Worm (Caenorhabditis elegans) whole organism, L2 larva: Measurements from ENCODE around the gene T23E7.6.

ENCODE experiments used
- C34F6.9 ChIP-seq: fragments of 150-350 bp; optimal IDR thresholded peaks from 2 replicates; lab custom pipeline; 2014; ENCODE audit warnings: missing biosample characterization, missing genetic modification characterization
- F13H6.1 ChIP-seq: sonication (generic microtip); optimal IDR thresholded peaks from 2 replicates; lab custom pipeline; 2016; ENCODE audit warnings: missing genetic modification characterization, missing compliant biosample characterization
- R02D3.7 ChIP-seq: fragments of 150-350 bp; optimal IDR thresholded peaks from 2 replicates; lab custom pipeline; 2014; ENCODE audit warnings: missing biosample characterization, missing genetic modification characterization
- ZK546.5 ChIP-seq: sonication (generic microtip); optimal IDR thresholded peaks from 2 replicates; lab custom pipeline; 2017; ENCODE audit warnings: missing biosample characterization, missing genetic modification characterization
- aly-2 ChIP-seq: fragments of 150-350 bp; optimal IDR thresholded peaks from 2 replicates; lab custom pipeline; 2014; ENCODE audit warnings: missing biosample characterization, missing genetic modification characterization
- ama-1 ChIP-seq: fragments of 150-350 bp; optimal IDR thresholded peaks from 2 replicates; lab custom pipeline; 2018; ENCODE audit warnings: inconsistent platforms
- blmp-1 ChIP-seq: sonication (generic microtip); optimal IDR thresholded peaks from 2 replicates; lab custom pipeline; 2017; ENCODE audit warnings: missing genetic modification characterization, mild to moderate bottlenecking, missing compliant biosample characterization, antibody characterized with exemption, moderate library complexity; ENCODE audit not compliant: insufficient read depth
- ceh-16 ChIP-seq: fragments of 150-350 bp; optimal IDR thresholded peaks from 2 replicates; lab custom pipeline; 2014; ENCODE audit warnings: missing biosample characterization, missing genetic modification characterization
- crh-2 ChIP-seq: sonication (generic microtip); optimal IDR thresholded peaks from 2 replicates; lab custom pipeline; 2017; ENCODE audit warnings: missing biosample characterization, missing genetic modification characterization
- dmd-4 ChIP-seq: sonication (generic microtip); optimal IDR thresholded peaks from 2 replicates; lab custom pipeline; 2017; ENCODE audit warnings: missing biosample characterization, missing genetic modification characterization
- egl-27 ChIP-seq: sonication (generic microtip); optimal IDR thresholded peaks from 3 replicates; lab custom pipeline; 2017; ENCODE audit warnings: missing biosample characterization, missing genetic modification reagents, missing genetic modification characterization
- elt-1 ChIP-seq: fragments of 150-350 bp; optimal IDR thresholded peaks from 2 replicates; lab custom pipeline; 2014; ENCODE audit warnings: missing biosample characterization, missing genetic modification characterization
- elt-3 ChIP-seq: sonication (generic microtip); optimal IDR thresholded peaks from 2 replicates; lab custom pipeline; 2017; ENCODE audit warnings: missing biosample characterization, missing genetic modification characterization
- fos-1 ChIP-seq: fragments of 150-350 bp; optimal IDR thresholded peaks from 2 replicates; lab custom pipeline; 2014; ENCODE audit warnings: missing biosample characterization, missing genetic modification characterization
- gmeb-1 ChIP-seq: fragments of 150-350 bp; optimal IDR thresholded peaks from 2 replicates; lab custom pipeline; 2014; ENCODE audit warnings: missing biosample characterization, missing genetic modification characterization
- lin-13 ChIP-seq: fragments of 150-350 bp; optimal IDR thresholded peaks from 2 replicates; lab custom pipeline; 2014; ENCODE audit warnings: missing biosample characterization, missing genetic modification reagents, missing genetic modification characterization
- lsy-2 ChIP-seq, 2 experiments: fragments of 150-350 bp in 1 of 2; sonication (generic microtip) in 1 of 2; optimal IDR thresholded peaks; 2 replicates each; lab custom pipeline; 2014 to 2017; ENCODE audit warnings: missing biosample characterization in 2 of 2, missing genetic modification characterization in 2 of 2
- mbf-1 ChIP-seq: sonication (generic microtip); optimal IDR thresholded peaks from 2 replicates; lab custom pipeline; 2017; ENCODE audit warnings: missing biosample characterization, missing genetic modification characterization
- mdl-1 ChIP-seq, 2 experiments: fragments of 150-350 bp in 1 of 2; sonication (generic microtip) in 1 of 2; optimal IDR thresholded peaks; 2 replicates each; lab custom pipeline; 2017; ENCODE audit warnings: missing biosample characterization in 2 of 2, missing genetic modification characterization in 2 of 2
- nhr-10 ChIP-seq: sonication (generic microtip); optimal IDR thresholded peaks from 2 replicates; lab custom pipeline; 2017; ENCODE audit warnings: missing biosample characterization, missing genetic modification characterization
- nhr-129 ChIP-seq: fragments of 150-350 bp; optimal IDR thresholded peaks from 2 replicates; lab custom pipeline; 2014; ENCODE audit warnings: missing biosample characterization, missing genetic modification characterization
- nhr-21 ChIP-seq: fragments of 150-350 bp; optimal IDR thresholded peaks from 2 replicates; lab custom pipeline; 2014; ENCODE audit warnings: missing biosample characterization, missing genetic modification characterization
- nhr-237 ChIP-seq: fragments of 150-350 bp; optimal IDR thresholded peaks from 2 replicates; lab custom pipeline; 2014; ENCODE audit warnings: missing biosample characterization, missing genetic modification characterization
- nhr-25 ChIP-seq: fragments of 150-350 bp; sonication (generic microtip); optimal IDR thresholded peaks from 3 replicates; lab custom pipeline; 2014; ENCODE audit warnings: missing biosample characterization, missing genetic modification characterization
- sem-4 ChIP-seq: fragments of 150-350 bp; optimal IDR thresholded peaks from 2 replicates; lab custom pipeline; 2014; ENCODE audit warnings: missing biosample characterization, missing genetic modification reagents, missing genetic modification characterization
- skn-1 ChIP-seq: sonication (generic microtip); optimal IDR thresholded peaks from 2 replicates; lab custom pipeline; 2017; ENCODE audit warnings: missing biosample characterization, missing genetic modification characterization
- sma-3 ChIP-seq: sonication (generic microtip); optimal IDR thresholded peaks from 2 replicates; lab custom pipeline; 2016; ENCODE audit warnings: missing genetic modification reagents, missing genetic modification characterization, missing compliant biosample characterization
- sma-9 ChIP-seq, 2 experiments: fragments of 150-350 bp in 1 of 2; sonication (generic microtip) in 1 of 2; optimal IDR thresholded peaks; 2 replicates each; lab custom pipeline; 2014 to 2016; ENCODE audit warnings: missing genetic modification characterization in 2 of 2, mild to moderate bottlenecking in 1 of 2, missing biosample characterization in 1 of 2, missing compliant biosample characterization in 1 of 2, missing genetic modification reagents in 1 of 2, moderate library complexity in 1 of 2
- snpc-4 ChIP-seq: fragments of 150-350 bp; optimal IDR thresholded peaks from 2 replicates; lab custom pipeline; 2014; ENCODE audit warnings: missing biosample characterization, missing genetic modification characterization
- unc-39 ChIP-seq: fragments of 150-350 bp; optimal IDR thresholded peaks from 2 replicates; lab custom pipeline; 2014; ENCODE audit warnings: missing biosample characterization, missing genetic modification characterization
- unc-55 ChIP-seq: fragments of 150-350 bp; sonication (generic microtip); optimal IDR thresholded peaks from 3 replicates; lab custom pipeline; 2014; ENCODE audit warnings: missing biosample characterization, missing genetic modification reagents, missing genetic modification characterization
- zag-1 ChIP-seq: fragments of 150-350 bp; optimal IDR thresholded peaks from 2 replicates; lab custom pipeline; 2014; ENCODE audit warnings: missing biosample characterization, missing genetic modification characterization
- ztf-1 ChIP-seq: fragments of 200-800 bp; sonication (Bioruptor generic); conservative IDR thresholded peaks from 2 replicates; pipeline ENCODE4 v1.3.6; 2022; ENCODE audit warnings: missing genetic modification characterization, missing compliant biosample characterization
- ztf-4 ChIP-seq: fragments of 150-350 bp; optimal IDR thresholded peaks from 2 replicates; lab custom pipeline; 2014; ENCODE audit warnings: missing biosample characterization, missing genetic modification characterization

T23E7.6 gene

ce11 chrX:17638970-17639369 is 45.6 kb downstream of the T23E7.6 start:
- TF ChIP-seq nhr-10 (no peak), gmeb-1 (tag; lab: Kevin White, UChicago) (no peak), nhr-129 (tag; lab: Kevin White, UChicago) (no peak), elt-3 (tag; lab: Kevin White, UChicago) (no peak), zag-1 (tag; lab: Kevin White, UChicago) (no peak), skn-1 (tag; lab: Kevin White, UChicago) (no peak), F13H6.1 (tag; lab: Kevin White, UChicago) (no peak), blmp-1 (tag; lab: Kevin White, UChicago) (no peak), fos-1 (tag; lab: Kevin White, UChicago) (peak; percentile 73), aly-2 (tag; lab: Kevin White, UChicago) (no peak), sma-9 (GFP tag; optimal IDR thresholded peaks at IDR 0.05; lab: Kevin White, UChicago) (peak; percentile 18), sma-9 (tag; optimal IDR thresholded peaks at IDR 0.05; lab: Kevin White, UChicago) (no peak), ceh-16 (no peak), unc-39 (tag; lab: Kevin White, UChicago) (no peak), snpc-4 (tag; lab: Kevin White, UChicago) (no peak)

ce11 chrX:17638460-17638859 is 46.2 kb downstream of the T23E7.6 start:
- TF ChIP-seq crh-2: peak; percentile 56
- TF ChIP-seq sma-9 (GFP tag; optimal IDR thresholded peaks at IDR 0.05; lab: Kevin White, UChicago): peak; percentile 80
- no peak for TF ChIP-seq sma-9 (tag; optimal IDR thresholded peaks at IDR 0.05; lab: Kevin White, UChicago)
- TF ChIP-seq mdl-1 (tag; optimal IDR thresholded peaks at IDR 0.05; lab: Kevin White, UChicago): peak; percentile 30 to 66
- no peak for TF ChIP-seq nhr-129 (tag; lab: Kevin White, UChicago)
- TF ChIP-seq lin-13 (GFP tag; lab: Kevin White, UChicago): no peak
- TF ChIP-seq nhr-21 (tag; lab: Kevin White, UChicago): peak; percentile 50
- TF ChIP-seq gmeb-1 (tag; lab: Kevin White, UChicago): peak; percentile 25
- TF ChIP-seq nhr-237 (tag; lab: Kevin White, UChicago): no peak
- TF ChIP-seq sma-3: peak; percentile 46
- no peak for TF ChIP-seq ztf-1
- no peak for TF ChIP-seq unc-55 (GFP tag; lab: Kevin White, UChicago)
- peak; percentile 36 for TF ChIP-seq blmp-1 (tag; lab: Kevin White, UChicago)
- peak; percentile 85 for TF ChIP-seq nhr-25 (tag; lab: Kevin White, UChicago)
- peak in 1 of 2 experiments; percentile 28 for TF ChIP-seq lsy-2 (tag; optimal IDR thresholded peaks at IDR 0.05; lab: Kevin White, UChicago)
- peak; percentile 8 for TF ChIP-seq egl-27 (tag; lab: Kevin White, UChicago)
- TF ChIP-seq dmd-4 (tag; lab: Kevin White, UChicago): no peak

ce11 chrX:17637528-17637927 is 47.1 kb downstream of the T23E7.6 start:
- no peak for TF ChIP-seq ztf-1
- no peak for TF ChIP-seq aly-2 (tag; lab: Kevin White, UChicago)
- TF ChIP-seq sma-9 (GFP tag; optimal IDR thresholded peaks at IDR 0.05; lab: Kevin White, UChicago): peak; percentile 29
- no peak for TF ChIP-seq sma-9 (tag; optimal IDR thresholded peaks at IDR 0.05; lab: Kevin White, UChicago)
- peak; percentile 5 for TF ChIP-seq F13H6.1 (tag; lab: Kevin White, UChicago)

- TF ChIP-seq mbf-1 (tag; lab: Kevin White, UChicago) (no peak), crh-2 (peak; percentile 51), nhr-129 (tag; lab: Kevin White, UChicago) (peak; percentile 89), C34F6.9 (tag; lab: Kevin White, UChicago) (no peak), ama-1 (lab: Kevin White, UChicago) (no peak), sma-9 (GFP tag; optimal IDR thresholded peaks at IDR 0.05; lab: Kevin White, UChicago) (peak; percentile 92), sma-9 (tag; optimal IDR thresholded peaks at IDR 0.05; lab: Kevin White, UChicago) (no peak), ztf-4 (tag; lab: Kevin White, UChicago) (no peak), mdl-1 (tag; optimal IDR thresholded peaks at IDR 0.05; lab: Kevin White, UChicago) (peak; percentile 35 to 36), sem-4 (no peak), fos-1 (tag; lab: Kevin White, UChicago) (peak; percentile 35), egl-27 (tag; lab: Kevin White, UChicago) (no peak), lsy-2 (tag; optimal IDR thresholded peaks at IDR 0.05; lab: Kevin White, UChicago) (peak in 1 of 2 experiments; percentile 49), ZK546.5 (tag; lab: Kevin White, UChicago) (no peak), elt-1 (tag; lab: Kevin White, UChicago) (no peak), elt-3 (tag; lab: Kevin White, UChicago) (no peak), R02D3.7 (tag; lab: Kevin White, UChicago) (no peak), F13H6.1 (tag; lab: Kevin White, UChicago) (peak; percentile 42), sma-3 (peak; percentile 4), nhr-21 (tag; lab: Kevin White, UChicago) (peak; percentile 55)
Observed at ce11 chrX:17636326-17636735, 48.3 kb downstream of the T23E7.6 start.
